Worm (Caenorhabditis elegans) whole organism, late embryonic: Measurements from ENCODE around the gene srsx-5.

Experiments used
- Y22D7AL.16 ChIP-seq: sonication (generic microtip); optimal IDR thresholded peaks from 2 replicates; lab custom pipeline; 2016; ENCODE audit warnings: missing genetic modification characterization, missing compliant biosample characterization
- ceh-24 ChIP-seq: sonication (generic microtip); optimal IDR thresholded peaks from 2 replicates; lab custom pipeline; 2016; ENCODE audit warnings: mild to moderate bottlenecking, missing genetic modification characterization, missing compliant biosample characterization
- dmd-4 ChIP-seq: sonication (generic microtip); optimal IDR thresholded peaks from 2 replicates; lab custom pipeline; 2016; ENCODE audit warnings: borderline replicate concordance, missing genetic modification characterization, missing compliant biosample characterization
- hlh-8 ChIP-seq: sonication (generic microtip); optimal IDR thresholded peaks from 2 replicates; lab custom pipeline; 2016; ENCODE audit warnings: missing genotype, missing genetic modification characterization, missing compliant biosample characterization
- lim-6 ChIP-seq: sonication (generic microtip); optimal IDR thresholded peaks from 2 replicates; lab custom pipeline; 2016; ENCODE audit warnings: missing genetic modification characterization, missing compliant biosample characterization
- sdc-2 ChIP-seq: sonication (generic microtip); optimal IDR thresholded peaks from 2 replicates; lab custom pipeline; 2016; ENCODE audit warnings: missing genotype, missing genetic modification characterization, missing compliant biosample characterization
- tbx-7 ChIP-seq: sonication (generic microtip); optimal IDR thresholded peaks from 2 replicates; lab custom pipeline; 2016; ENCODE audit warnings: missing genotype, missing genetic modification characterization, missing compliant biosample characterization

DNA sequence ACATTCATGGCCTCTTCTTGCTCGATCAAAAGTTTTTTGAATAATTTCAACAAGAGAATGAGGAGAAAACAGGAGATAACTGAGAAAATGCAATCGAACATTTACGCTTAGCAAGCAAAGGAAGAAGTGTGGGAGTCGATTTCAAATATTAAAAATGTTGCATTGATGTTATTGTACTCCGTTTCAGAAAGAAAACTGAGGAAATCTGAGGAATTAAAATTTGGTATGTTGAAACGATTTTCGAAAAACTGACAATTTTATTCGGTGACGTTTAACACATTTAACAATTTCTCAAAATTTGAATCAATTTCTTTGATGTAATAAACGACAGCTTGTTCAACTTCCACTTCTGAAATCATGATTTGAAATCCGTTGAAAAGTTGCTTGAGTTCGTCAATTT, 25.8 kb downstream of the srsx-5 start, which contains the start of gene F26D11.13:
- TF ChIP-seq Y22D7AL.16 = no peak
- no peak for TF ChIP-seq ceh-24 (tag; lab: Kevin White, UChicago)
- TF ChIP-seq lim-6 = no peak
- no peak for TF ChIP-seq tbx-7 (tag; lab: Kevin White, UChicago)
- TF ChIP-seq hlh-8 (tag; lab: Kevin White, UChicago) = no peak
- TF ChIP-seq dmd-4 (tag; lab: Kevin White, UChicago) = no peak
- no peak for TF ChIP-seq sdc-2 (tag; lab: Kevin White, UChicago)
